Worm (Caenorhabditis elegans): ENCODE results near the gene F13H10.9.

- no peak for TF ChIP-seq sea-2 (GFP tag; IDR thresholded peaks at IDR 0.05)
- no peak for TF ChIP-seq ets-4 (GFP tag; optimal IDR thresholded peaks at IDR 0.05)
- no peak for TF ChIP-seq F55B11.4 (tag; optimal IDR thresholded peaks at IDR 0.05; ENCODE audit: borderline replicate concordance, insufficient read depth)
- peak; percentile 45 for TF ChIP-seq ama-1 (optimal IDR thresholded peaks at IDR 0.05)
- TF ChIP-seq ama-1 (GFP tag; optimal IDR thresholded peaks at IDR 0.05): no peak
- TF ChIP-seq tbp1 (GFP tag; optimal IDR thresholded peaks at IDR 0.05): peak; percentile 49
- TF ChIP-seq lsy-27 (tag; optimal IDR thresholded peaks at IDR 0.05; ENCODE audit: borderline replicate concordance, insufficient read depth): no peak
- TF ChIP-seq madf-8 (GFP tag; conservative IDR thresholded peaks at IDR 0.05): no peak
Measured at ce11 chrIV:11027560-11027959, 25.8 kb downstream of the F13H10.9 start.
